Fruit fly (Drosophila melanogaster) whole organism, prepupa: ENCODE data around the gene CG6000.

Source experiments
- Blimp-1 ChIP-seq: fragments of 200-800 bp; sonication (Bioruptor generic); optimal IDR thresholded peaks from 3 replicates; lab custom pipeline; 2017; ENCODE audit warnings: missing biosample characterization, missing genetic modification characterization, mild to moderate bottlenecking, moderate library complexity, missing genetic modification reagents
- CG10631 ChIP-seq: fragments of 200-800 bp; sonication (Bioruptor generic); optimal IDR thresholded peaks from 2 replicates; lab custom pipeline; 2016; ENCODE audit warnings: missing biosample characterization, missing genetic modification characterization
- CG10669 ChIP-seq: fragments of 200-800 bp; sonication (Bioruptor generic); optimal IDR thresholded peaks from 3 replicates; lab custom pipeline; 2018; ENCODE audit warnings: missing biosample characterization, mild to moderate bottlenecking, missing genetic modification characterization, moderate library complexity
- CG11294 ChIP-seq: fragments of 200-800 bp; sonication (Bioruptor generic); IDR thresholded peaks from 2 replicates; pipeline ENCODE4 v1.3.6; 2022; ENCODE audit warnings: missing biosample characterization, missing genetic modification characterization
- CG11762 ChIP-seq: fragments of 200-800 bp; sonication (Bioruptor generic); optimal IDR thresholded peaks from 3 replicates; lab custom pipeline; 2016; ENCODE audit warnings: missing biosample characterization, missing genetic modification characterization; ENCODE audit not compliant: insufficient read depth
- CG15336 ChIP-seq: fragments of 200-800 bp; sonication (Bioruptor generic); IDR thresholded peaks from 2 replicates; pipeline ENCODE4 v1.3.6; 2022; ENCODE audit warnings: missing biosample characterization, missing genetic modification characterization
- CG1621 ChIP-seq: fragments of 200-800 bp; sonication (Bioruptor generic); optimal IDR thresholded peaks from 3 replicates; lab custom pipeline; 2018; ENCODE audit warnings: missing biosample characterization, mild to moderate bottlenecking, missing genetic modification characterization
- CG16779 ChIP-seq: fragments of 200-800 bp; sonication (Bioruptor generic); optimal IDR thresholded peaks from 3 replicates; lab custom pipeline; 2017; ENCODE audit warnings: missing biosample characterization, mild to moderate bottlenecking, missing genetic modification characterization
- CG3032 ChIP-seq: fragments of 200-800 bp; optimal IDR thresholded peaks from 2 replicates; lab custom pipeline; 2019; ENCODE audit warnings: missing biosample characterization, mild to moderate bottlenecking, missing genetic modification characterization, moderate library complexity
- CG31627 ChIP-seq: fragments of 200-800 bp; sonication (Bioruptor generic); optimal IDR thresholded peaks from 3 replicates; lab custom pipeline; 2016; ENCODE audit warnings: missing biosample characterization, missing genetic modification characterization
- CG32006 ChIP-seq: fragments of 200-800 bp; sonication (Bioruptor generic); optimal IDR thresholded peaks from 3 replicates; lab custom pipeline; 2017; ENCODE audit warnings: missing biosample characterization, mild to moderate bottlenecking, missing genetic modification characterization
- CG3919 ChIP-seq: fragments of 200-800 bp; sonication (Bioruptor generic); optimal IDR thresholded peaks from 3 replicates; lab custom pipeline; 2016; ENCODE audit warnings: missing biosample characterization, missing genetic modification characterization
- CG4318 ChIP-seq: fragments of 200-800 bp; sonication (Bioruptor generic); optimal IDR thresholded peaks from 3 replicates; lab custom pipeline; 2017; ENCODE audit warnings: missing biosample characterization, mild to moderate bottlenecking, missing genetic modification characterization
- CG6276 ChIP-seq: fragments of 200-800 bp; sonication (Bioruptor generic); optimal IDR thresholded peaks from 2 replicates; lab custom pipeline; 2017; ENCODE audit warnings: missing biosample characterization, mild to moderate bottlenecking, missing genetic modification characterization
- CG6792 ChIP-seq: fragments of 200-800 bp; sonication (Bioruptor generic); optimal IDR thresholded peaks from 3 replicates; lab custom pipeline; 2016; ENCODE audit warnings: missing biosample characterization, missing genetic modification characterization
- CG6808 ChIP-seq: fragments of 200-800 bp; sonication (Bioruptor generic); optimal IDR thresholded peaks from 3 replicates; lab custom pipeline; 2017; ENCODE audit warnings: missing biosample characterization, missing genetic modification characterization, mild to moderate bottlenecking, moderate library complexity, missing genetic modification reagents
- CG8119 ChIP-seq: fragments of 200-800 bp; sonication (Bioruptor generic); IDR thresholded peaks from 3 replicates; pipeline ENCODE4 v1.3.6; 2022; ENCODE audit warnings: missing biosample characterization, missing genetic modification characterization
- CG8319 ChIP-seq: fragments of 200-800 bp; sonication (Bioruptor generic); optimal IDR thresholded peaks from 3 replicates; lab custom pipeline; 2016; ENCODE audit warnings: missing biosample characterization, missing genetic modification characterization
- CG9139 ChIP-seq: fragments of 200-800 bp; sonication (Bioruptor generic); optimal IDR thresholded peaks from 3 replicates; lab custom pipeline; 2017; ENCODE audit warnings: missing biosample characterization, mild to moderate bottlenecking, missing genetic modification characterization
- Eip75B ChIP-seq: fragments of 200-800 bp; sonication (Bioruptor generic); optimal IDR thresholded peaks from 3 replicates; lab custom pipeline; 2016; ENCODE audit warnings: missing biosample characterization, missing genetic modification characterization
- Eip78C ChIP-seq: fragments of 200-800 bp; sonication (Bioruptor generic); peaks from one replicate; lab custom pipeline; 2016; ENCODE audit warnings: missing biosample characterization, missing genetic modification characterization
- Eip93F ChIP-seq: fragments of 200-800 bp; sonication (Bioruptor generic); optimal IDR thresholded peaks from 2 replicates; lab custom pipeline; 2016; ENCODE audit warnings: missing biosample characterization, mild to moderate bottlenecking, missing genetic modification characterization
- Ets21C ChIP-seq: fragments of 200-800 bp; sonication (Bioruptor generic); optimal IDR thresholded peaks from 3 replicates; lab custom pipeline; 2016; ENCODE audit warnings: missing biosample characterization, missing genetic modification characterization
- Hr38 ChIP-seq: sonication (Bioruptor generic); optimal IDR thresholded peaks from 2 replicates; lab custom pipeline; 2016; ENCODE audit warnings: missing biosample characterization, missing genetic modification characterization
- Hr4 ChIP-seq: fragments of 200-800 bp; sonication (Bioruptor generic); optimal IDR thresholded peaks from 3 replicates; lab custom pipeline; 2016; ENCODE audit warnings: missing biosample characterization, missing genetic modification characterization
- Lpt ChIP-seq: fragments of 200-800 bp; sonication (Bioruptor generic); optimal IDR thresholded peaks from 3 replicates; lab custom pipeline; 2016; ENCODE audit warnings: missing biosample characterization, missing genetic modification characterization
- OdsH ChIP-seq: fragments of 200-800 bp; sonication (Bioruptor generic); optimal IDR thresholded peaks from 3 replicates; lab custom pipeline; 2016; ENCODE audit warnings: missing biosample characterization, missing genetic modification characterization
- Smox ChIP-seq: fragments of 200-800 bp; sonication (Bioruptor generic); optimal IDR thresholded peaks from 3 replicates; lab custom pipeline; 2016; ENCODE audit warnings: missing biosample characterization, missing genetic modification characterization
- Sox14 ChIP-seq: fragments of 200-800 bp; sonication (Bioruptor generic); optimal IDR thresholded peaks from 3 replicates; lab custom pipeline; 2016; ENCODE audit warnings: missing biosample characterization, missing genetic modification characterization
- Sox15 ChIP-seq: fragments of 200-800 bp; sonication (Bioruptor generic); optimal IDR thresholded peaks from 3 replicates; lab custom pipeline; 2016; ENCODE audit warnings: missing biosample characterization, missing genetic modification characterization
- cyc ChIP-seq: fragments of 200-800 bp; sonication (Bioruptor generic); optimal IDR thresholded peaks from 3 replicates; lab custom pipeline; 2016; ENCODE audit warnings: missing biosample characterization, missing genetic modification characterization
- dac ChIP-seq: fragments of 200-800 bp; sonication (Bioruptor generic); optimal IDR thresholded peaks from 2 replicates; lab custom pipeline; 2017; ENCODE audit warnings: missing biosample characterization, mild to moderate bottlenecking, missing genetic modification characterization
- dsx ChIP-seq: fragments of 200-800 bp; optimal IDR thresholded peaks from 3 replicates; lab custom pipeline; 2019; ENCODE audit warnings: missing biosample characterization, mild to moderate bottlenecking, missing genetic modification characterization, moderate library complexity; ENCODE audit not compliant: poor library complexity, severe bottlenecking
- eg ChIP-seq: fragments of 200-800 bp; sonication (Bioruptor generic); IDR thresholded peaks from 3 replicates; pipeline ENCODE4 v1.3.6; 2022; ENCODE audit warnings: missing biosample characterization, missing genetic modification characterization
- esn ChIP-seq: fragments of 200-800 bp; sonication (Bioruptor generic); optimal IDR thresholded peaks from 2 replicates; lab custom pipeline; 2016; ENCODE audit warnings: missing biosample characterization, mild to moderate bottlenecking, missing genetic modification characterization, moderate library complexity
- fd59A ChIP-seq: fragments of 200-800 bp; sonication (Bioruptor generic); optimal IDR thresholded peaks from 2 replicates; lab custom pipeline; 2017; ENCODE audit warnings: missing biosample characterization, mild to moderate bottlenecking, missing genetic modification characterization, missing genetic modification reagents
- fd85E ChIP-seq: fragments of 200-800 bp; sonication (Bioruptor generic); optimal IDR thresholded peaks from 3 replicates; lab custom pipeline; 2016; ENCODE audit warnings: missing biosample characterization, missing genetic modification characterization
- fkh ChIP-seq: fragments of 200-800 bp; sonication (Bioruptor generic); optimal IDR thresholded peaks from 3 replicates; lab custom pipeline; 2017; ENCODE audit warnings: missing biosample characterization, mild to moderate bottlenecking, missing genetic modification characterization, moderate library complexity
- lz ChIP-seq: fragments of 200-800 bp; sonication (Bioruptor generic); optimal IDR thresholded peaks from 3 replicates; lab custom pipeline; 2016; ENCODE audit warnings: missing biosample characterization, missing genetic modification characterization
- net ChIP-seq: fragments of 200-800 bp; sonication (Bioruptor generic); optimal IDR thresholded peaks from 3 replicates; lab custom pipeline; 2016; ENCODE audit warnings: missing biosample characterization, missing genetic modification characterization
- salr ChIP-seq, 2 experiments: fragments of 200-800 bp; sonication (Bioruptor generic); optimal IDR thresholded peaks; 3 replicates each; lab custom pipeline; 2016 to 2018; ENCODE audit warnings: missing biosample characterization in 2 of 2, missing genetic modification characterization in 2 of 2, mild to moderate bottlenecking in 1 of 2
- spab ChIP-seq: fragments of 200-800 bp; sonication (Bioruptor generic); optimal IDR thresholded peaks from 2 replicates; lab custom pipeline; 2017; ENCODE audit warnings: missing biosample characterization, mild to moderate bottlenecking, missing genetic modification characterization, missing genetic modification reagents
- ss ChIP-seq, 2 experiments: fragments of 200-800 bp; sonication (Bioruptor generic); optimal IDR thresholded peaks; 2 replicates in 1 of 2; 3 replicates in 1 of 2; lab custom pipeline; 2017 to 2018; ENCODE audit warnings: mild to moderate bottlenecking in 2 of 2, missing biosample characterization in 2 of 2, missing genetic modification characterization in 2 of 2, moderate library complexity in 1 of 2
- svp ChIP-seq: fragments of 200-800 bp; sonication (Bioruptor generic); peaks from one replicate; lab custom pipeline; 2016; ENCODE audit warnings: missing biosample characterization, missing genetic modification characterization
- vri ChIP-seq: fragments of 200-800 bp; sonication (Bioruptor generic); optimal IDR thresholded peaks from 3 replicates; lab custom pipeline; 2016; ENCODE audit warnings: missing biosample characterization, mild to moderate bottlenecking, missing genetic modification characterization

Gene CG6000

dm6 chr3R:24026503-24026902 is 27.7 kb upstream of the CG6000 start:
- no peak for TF ChIP-seq fkh (GFP tag; lab: Kevin White, UChicago)
- TF ChIP-seq CG31627 (GFP tag; lab: Kevin White, UChicago): no peak
- TF ChIP-seq spab (GFP tag; lab: Kevin White, UChicago): no peak
- peak in 1 of 2 experiments; percentile 0 for TF ChIP-seq salr (GFP tag; optimal IDR thresholded peaks at IDR 0.05; lab: Kevin White, UChicago)

- TF ChIP-seq CG1621 (tag; lab: Kevin White, UChicago) (no peak), vri (GFP tag; lab: Kevin White, UChicago) (peak; percentile 42)
These were observed 27.0 kb upstream of the CG6000 start for dm6 chr3R:24027222-24027621.

- TF ChIP-seq CG6276 (GFP tag; lab: Kevin White, UChicago): peak; percentile 54
- TF ChIP-seq salr (GFP tag; optimal IDR thresholded peaks at IDR 0.05; lab: Kevin White, UChicago): no peak
- TF ChIP-seq CG15336: peak; percentile 48; the same call in 1 of the 2 replicates
- peak; percentile 64 for TF ChIP-seq net
- TF ChIP-seq CG8119: peak; percentile 48
- TF ChIP-seq CG32006: peak; percentile 34
- TF ChIP-seq CG3032 (tag; lab: Kevin White, UChicago): peak; percentile 12
- peak; percentile 51 for TF ChIP-seq CG3919 (GFP tag; lab: Kevin White, UChicago)
- TF ChIP-seq Lpt: no peak
- peak; percentile 65 for TF ChIP-seq CG16779 (tag; lab: Kevin White, UChicago)
- TF ChIP-seq Blimp-1: peak; percentile 47
- TF ChIP-seq CG10631 (GFP tag; lab: Kevin White, UChicago): no peak
- TF ChIP-seq Ets21C (GFP tag; lab: Kevin White, UChicago): no peak
- TF ChIP-seq CG10669 (GFP tag; lab: Kevin White, UChicago): peak; percentile 18
- no peak for TF ChIP-seq cyc (GFP tag; lab: Kevin White, UChicago)
- TF ChIP-seq CG11762 (GFP tag; lab: Kevin White, UChicago): peak; percentile 3
- TF ChIP-seq Sox15 (GFP tag; lab: Kevin White, UChicago): no peak
- peak; percentile 32 for TF ChIP-seq CG6808 (GFP tag; lab: Kevin White, UChicago)
- TF ChIP-seq Sox14 (GFP tag; lab: Kevin White, UChicago): peak; percentile 50
- TF ChIP-seq lz: no peak
- TF ChIP-seq dsx (GFP tag; lab: Kevin White, UChicago): peak; percentile 83
- TF ChIP-seq fd59A (GFP tag; lab: Kevin White, UChicago): no peak
- TF ChIP-seq spab (GFP tag; lab: Kevin White, UChicago): peak; percentile 5
- TF ChIP-seq Eip78C: peak; percentile 86
- peak; percentile 53 for TF ChIP-seq Eip75B
- TF ChIP-seq esn: peak; percentile 29
- no peak for TF ChIP-seq Hr38 (GFP tag; lab: Kevin White, UChicago)
- peak; percentile 67; the same call in 2 of the 3 replicates for TF ChIP-seq eg (GFP tag; lab: Robert Waterston, UW)
- peak; percentile 18 for TF ChIP-seq CG9139 (GFP tag; lab: Kevin White, UChicago)
- TF ChIP-seq CG8319 (GFP tag; lab: Kevin White, UChicago): no peak
- TF ChIP-seq dac (GFP tag; lab: Kevin White, UChicago): no peak
- TF ChIP-seq OdsH (GFP tag; lab: Kevin White, UChicago): no peak
- TF ChIP-seq fd85E (GFP tag; lab: Kevin White, UChicago): peak; percentile 36
- TF ChIP-seq vri (GFP tag; lab: Kevin White, UChicago): peak; percentile 56
- no peak for TF ChIP-seq CG4318 (GFP tag; lab: Kevin White, UChicago)
- no peak for TF ChIP-seq Eip93F (GFP tag; lab: Kevin White, UChicago)
- no peak for TF ChIP-seq Hr4
- no peak; the same call in 1 of the 2 replicates for TF ChIP-seq CG11294 (GFP tag; lab: Robert Waterston, UW)
- peak; percentile 55 to 58 for TF ChIP-seq ss (GFP tag; optimal IDR thresholded peaks at IDR 0.05; lab: Kevin White, UChicago)
- TF ChIP-seq Smox (GFP tag; lab: Kevin White, UChicago): peak; percentile 3
- peak; percentile 94 for TF ChIP-seq svp
- TF ChIP-seq CG6792: peak; percentile 29
These were observed 23.0 kb upstream of the CG6000 start for dm6 chr3R:24031019-24031824.
